Fruit fly (Drosophila melanogaster): ENCODE measurements around the gene Ugt35B1.

The Ugt35B1 gene

dm6 chr3R:11198062-11198472 is 28.0 kb upstream of the Ugt35B1 start (continued):
- no peak for TF ChIP-seq CG3281 (GFP tag; optimal IDR thresholded peaks at IDR 0.05)
- no peak for TF ChIP-seq fd102C (GFP tag; optimal IDR thresholded peaks at IDR 0.05)
- TF ChIP-seq CG7745 (tag; optimal IDR thresholded peaks at IDR 0.05): no peak
- TF ChIP-seq inv (GFP tag; IDR thresholded peaks at IDR 0.05; ENCODE audit: partially characterized antibody): no peak
- no peak for TF ChIP-seq sr (GFP tag; IDR thresholded peaks at IDR 0.05)
- peak; percentile 34 for TF ChIP-seq CG7839 (tag; optimal IDR thresholded peaks at IDR 0.05)
- peak; percentile 79 for TF ChIP-seq cwo (GFP tag; optimal IDR thresholded peaks at IDR 0.05)
- TF ChIP-seq Hr39 (optimal IDR thresholded peaks at IDR 0.05): no peak
- TF ChIP-seq Opbp (GFP tag; IDR thresholded peaks at IDR 0.05; ENCODE audit: partially characterized antibody): no peak
- TF ChIP-seq C15 (GFP tag; IDR thresholded peaks at IDR 0.05): no peak
- no peak for TF ChIP-seq lbe (GFP tag; optimal IDR thresholded peaks at IDR 0.05)
- TF ChIP-seq CG6272 (GFP tag; IDR thresholded peaks at IDR 0.05): no peak
- peak; percentile 12 for TF ChIP-seq Fer3 (tag; optimal IDR thresholded peaks at IDR 0.05)
- TF ChIP-seq Deaf1 (tag; optimal IDR thresholded peaks at IDR 0.05): no peak
- TF ChIP-seq Side (GFP tag; optimal IDR thresholded peaks at IDR 0.05): no peak
- no peak for TF ChIP-seq CG17612 (GFP tag; IDR thresholded peaks at IDR 0.05)
- TF ChIP-seq Eip74EF (GFP tag; optimal IDR thresholded peaks at IDR 0.05): peak in 1 of 2 experiments; percentile 3
- TF ChIP-seq CG5180 (GFP tag; optimal IDR thresholded peaks at IDR 0.05): peak; percentile 97
- TF ChIP-seq Doc3 (GFP tag; IDR thresholded peaks at IDR 0.05; ENCODE audit: partially characterized antibody): no peak
- TF ChIP-seq crc (GFP tag; optimal IDR thresholded peaks at IDR 0.05): no peak
- TF ChIP-seq Bdp1 (GFP tag; optimal IDR thresholded peaks at IDR 0.05): no peak
- no peak for TF ChIP-seq Camta (GFP tag; optimal IDR thresholded peaks at IDR 0.05)
- peak; percentile 13; the same call in 1 of the 2 replicates for TF ChIP-seq tna (GFP tag; IDR thresholded peaks at IDR 0.05; ENCODE audit: partially characterized antibody)
- TF ChIP-seq Dip2 (GFP tag; IDR thresholded peaks at IDR 0.05): no peak
- TF ChIP-seq HHEX (GFP tag; optimal IDR thresholded peaks at IDR 0.05): no peak
- TF ChIP-seq esg (GFP tag; conservative IDR thresholded peaks at IDR 0.05): no peak
- TF ChIP-seq CG1529 (GFP tag; optimal IDR thresholded peaks at IDR 0.05): no peak
- peak; percentile 47; the same call in 1 of the 2 replicates for TF ChIP-seq Drgx (GFP tag; IDR thresholded peaks at IDR 0.05)
- TF ChIP-seq nau (GFP tag; optimal IDR thresholded peaks at IDR 0.05): no peak
- no peak for TF ChIP-seq CG8290 (GFP tag; optimal IDR thresholded peaks at IDR 0.05)
- peak in 1 of 2 experiments; percentile 72 for TF ChIP-seq CG8290 (tag; optimal IDR thresholded peaks at IDR 0.05)
- peak; percentile 3 for TF ChIP-seq HmgD (GFP tag; optimal IDR thresholded peaks at IDR 0.05)
- TF ChIP-seq danr (GFP tag; IDR thresholded peaks at IDR 0.05): no peak
- 0 out of 3 replicates have a peak, but pooled peaks have one; percentile 23 for TF ChIP-seq CG6175 (GFP tag; IDR thresholded peaks at IDR 0.05)
- no peak for TF ChIP-seq CoRest (tag; optimal IDR thresholded peaks at IDR 0.05)
- no peak for TF ChIP-seq CG10366 (GFP tag; IDR thresholded peaks at IDR 0.05)
- no peak for TF ChIP-seq her (GFP tag; optimal IDR thresholded peaks at IDR 0.05)
- TF ChIP-seq CG3065 (GFP tag; optimal IDR thresholded peaks at IDR 0.05): no peak
- no peak for TF ChIP-seq CG11504 (tag; optimal IDR thresholded peaks at IDR 0.05)
- no peak for TF ChIP-seq CG12236 (GFP tag; optimal IDR thresholded peaks at IDR 0.05)
- TF ChIP-seq usp (GFP tag; optimal IDR thresholded peaks at IDR 0.05): no peak
- no peak for TF ChIP-seq aop (GFP tag; IDR thresholded peaks at IDR 0.05)
- peak; percentile 53 for TF ChIP-seq run (tag; optimal IDR thresholded peaks at IDR 0.05)
- TF ChIP-seq CG3995 (GFP tag; optimal IDR thresholded peaks at IDR 0.05): no peak
- peak; percentile 54 for TF ChIP-seq CG32532 (GFP tag; IDR thresholded peaks at IDR 0.05)
- no peak for TF ChIP-seq CG10462 (GFP tag; optimal IDR thresholded peaks at IDR 0.05)
- peak; percentile 76 for TF ChIP-seq CG1832 (GFP tag; optimal IDR thresholded peaks at IDR 0.05)
- no peak for TF ChIP-seq H15 (GFP tag; IDR thresholded peaks at IDR 0.05)
- TF ChIP-seq Adf1 (GFP tag; IDR thresholded peaks at IDR 0.05): no peak; the same call in 1 of the 2 replicates
- TF ChIP-seq Abd-B (GFP tag; optimal IDR thresholded peaks at IDR 0.05): no peak
- TF ChIP-seq Dek (tag; optimal IDR thresholded peaks at IDR 0.05): no peak
- no peak for TF ChIP-seq Atf6 (GFP tag; IDR thresholded peaks at IDR 0.05)
